Worm (Caenorhabditis elegans) whole organism, mixed stage, embryonic: ENCODE data around the gene bath-27.

Experiments
- bed-3 ChIP-seq: fragments of 200-800 bp; sonication (Bioruptor generic); optimal IDR thresholded peaks from 3 replicates; lab custom pipeline; 2018; ENCODE audit warnings: mild to moderate bottlenecking, missing genetic modification characterization, moderate library complexity, missing compliant biosample characterization
- blmp-1 ChIP-seq: fragments of 150-350 bp; optimal IDR thresholded peaks from 2 replicates; lab custom pipeline; 2014; ENCODE audit warnings: missing biosample characterization, missing genetic modification characterization
- ceh-39 ChIP-seq: fragments of 150-350 bp; optimal IDR thresholded peaks from 2 replicates; lab custom pipeline; 2014; ENCODE audit warnings: missing biosample characterization, missing genetic modification characterization
- ceh-43 ChIP-seq: fragments of 200-800 bp; sonication (Bioruptor generic); optimal IDR thresholded peaks from 2 replicates; lab custom pipeline; 2018; ENCODE audit warnings: mild to moderate bottlenecking, missing genetic modification characterization, moderate library complexity, missing compliant biosample characterization
- ceh-83 ChIP-seq: fragments of 200-800 bp; sonication (Bioruptor generic); optimal IDR thresholded peaks from 2 replicates; lab custom pipeline; 2018; ENCODE audit warnings: mild to moderate bottlenecking, missing genetic modification characterization, missing compliant biosample characterization
- ces-1 ChIP-seq: fragments of 150-350 bp; optimal IDR thresholded peaks from 2 replicates; lab custom pipeline; 2014; ENCODE audit warnings: missing biosample characterization, missing genetic modification reagents, missing genetic modification characterization
- cnd-1 ChIP-seq: fragments of 200-800 bp; sonication (Bioruptor generic); optimal IDR thresholded peaks from 2 replicates; lab custom pipeline; 2018; ENCODE audit warnings: mild to moderate bottlenecking, missing genetic modification characterization, missing compliant biosample characterization
- elt-1 ChIP-seq: sonication (generic microtip); optimal IDR thresholded peaks from 2 replicates; lab custom pipeline; 2017; ENCODE audit warnings: missing genetic modification characterization, mild to moderate bottlenecking, missing compliant biosample characterization, antibody characterized with exemption, moderate library complexity, borderline replicate concordance; ENCODE audit not compliant: insufficient read depth
- elt-3 ChIP-seq: fragments of 150-350 bp; optimal IDR thresholded peaks from 2 replicates; lab custom pipeline; 2014; ENCODE audit warnings: missing biosample characterization, missing genetic modification characterization
- flh-1 ChIP-seq: fragments of 200-800 bp; sonication (Bioruptor generic); optimal IDR thresholded peaks from 2 replicates; lab custom pipeline; 2018; ENCODE audit warnings: mild to moderate bottlenecking, missing genetic modification characterization, moderate library complexity, missing compliant biosample characterization
- ham-2 ChIP-seq: fragments of 200-800 bp; sonication (Bioruptor generic); optimal IDR thresholded peaks from 2 replicates; lab custom pipeline; 2018; ENCODE audit warnings: mild to moderate bottlenecking, missing genetic modification characterization, missing compliant biosample characterization
- hlh-1 ChIP-seq: fragments of 150-350 bp; optimal IDR thresholded peaks from 2 replicates; lab custom pipeline; 2014; ENCODE audit warnings: missing biosample characterization, missing genetic modification reagents, missing genetic modification characterization
- lin-13 ChIP-seq: fragments of 150-350 bp; optimal IDR thresholded peaks from 2 replicates; lab custom pipeline; 2014; ENCODE audit warnings: missing biosample characterization, missing genetic modification characterization
- lin-32 ChIP-seq: fragments of 200-800 bp; sonication (Bioruptor generic); optimal IDR thresholded peaks from 2 replicates; lab custom pipeline; 2018; ENCODE audit warnings: mild to moderate bottlenecking, missing genetic modification characterization, missing compliant biosample characterization
- lsy-2 ChIP-seq: fragments of 150-350 bp; optimal IDR thresholded peaks from 2 replicates; lab custom pipeline; 2014; ENCODE audit warnings: missing biosample characterization, missing genetic modification characterization
- mab-5 ChIP-seq: fragments of 150-350 bp; optimal IDR thresholded peaks from 2 replicates; lab custom pipeline; 2014; ENCODE audit warnings: missing biosample characterization, missing genetic modification characterization
- mep-1 ChIP-seq: fragments of 150-350 bp; optimal IDR thresholded peaks from 2 replicates; lab custom pipeline; 2017; ENCODE audit warnings: missing biosample characterization, missing genetic modification reagents, missing genetic modification characterization, inconsistent platforms
- nhr-237 ChIP-seq: fragments of 150-350 bp; optimal IDR thresholded peaks from 2 replicates; lab custom pipeline; 2014; ENCODE audit warnings: missing biosample characterization, missing genetic modification characterization
- nhr-28 ChIP-seq: fragments of 150-350 bp; optimal IDR thresholded peaks from 2 replicates; lab custom pipeline; 2014; ENCODE audit warnings: missing biosample characterization, missing genetic modification characterization
- nhr-76 ChIP-seq: sonication (generic microtip); optimal IDR thresholded peaks from 2 replicates; lab custom pipeline; 2017; ENCODE audit warnings: missing biosample characterization, missing genetic modification characterization
- pha-4 ChIP-seq: fragments of 150-350 bp; optimal IDR thresholded peaks from 2 replicates; lab custom pipeline; 2018; ENCODE audit warnings: missing biosample characterization, missing genetic modification reagents, missing genetic modification characterization
- sem-2 ChIP-seq: fragments of 200-800 bp; sonication (Bioruptor generic); optimal IDR thresholded peaks from 2 replicates; lab custom pipeline; 2018; ENCODE audit warnings: mild to moderate bottlenecking, missing genetic modification characterization, missing compliant biosample characterization
- snpc-4 ChIP-seq: fragments of 150-350 bp; optimal IDR thresholded peaks from 2 replicates; lab custom pipeline; 2014; ENCODE audit warnings: missing biosample characterization, missing genetic modification characterization
- sptf-1 ChIP-seq: sonication (generic microtip); optimal IDR thresholded peaks from 2 replicates; lab custom pipeline; 2017; ENCODE audit warnings: mild to moderate bottlenecking, missing genetic modification characterization, moderate library complexity, missing compliant biosample characterization
- tbx-8 ChIP-seq: fragments of 200-800 bp; sonication (Bioruptor generic); optimal IDR thresholded peaks from 2 replicates; lab custom pipeline; 2018; ENCODE audit warnings: mild to moderate bottlenecking, missing genetic modification characterization, moderate library complexity, missing compliant biosample characterization
- unc-120 ChIP-seq: sonication (generic microtip); optimal IDR thresholded peaks from 2 replicates; lab custom pipeline; 2017; ENCODE audit warnings: missing genetic modification characterization, missing compliant biosample characterization; ENCODE audit not compliant: poor library complexity, severe bottlenecking
- unc-39 ChIP-seq: fragments of 150-350 bp; optimal IDR thresholded peaks from 2 replicates; lab custom pipeline; 2014; ENCODE audit warnings: missing biosample characterization, missing genetic modification characterization
- unc-62 ChIP-seq: fragments of 150-350 bp; optimal IDR thresholded peaks from 2 replicates; lab custom pipeline; 2014; ENCODE audit warnings: missing biosample characterization, missing genetic modification reagents, missing genetic modification characterization
- zip-8 ChIP-seq: fragments of 150-350 bp; optimal IDR thresholded peaks from 2 replicates; lab custom pipeline; 2014; ENCODE audit warnings: missing biosample characterization, missing genetic modification characterization

The bath-27 gene

DNA sequence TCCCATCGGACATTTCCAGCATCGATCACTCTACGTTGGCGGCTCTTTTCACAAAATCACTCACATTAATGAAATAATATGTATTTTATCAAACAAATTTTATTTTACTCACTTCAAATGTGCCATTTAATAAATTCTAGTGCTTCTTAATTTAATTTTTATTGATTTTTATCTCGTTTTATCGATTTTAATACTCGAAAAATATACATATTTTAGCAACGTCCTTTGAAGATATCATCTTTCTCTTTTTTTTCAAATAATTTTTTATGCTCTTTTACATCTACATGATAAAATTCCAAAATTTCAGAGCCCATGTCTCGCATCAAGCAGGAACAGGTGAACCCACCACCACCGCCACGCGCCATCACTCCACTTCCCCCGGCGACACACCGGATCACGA, at the start of gene bath-27, which contains the start of gene lido-14:
bath-27 (plus strand) TSS at position 306 of the 400 bp plus-strand sequence.
lido-14 (plus strand) TSS at position 301 of the 400 bp plus-strand sequence.
- TF ChIP-seq mep-1 (tag; lab: Kevin White, UChicago): no peak
- TF ChIP-seq snpc-4 (tag; lab: Kevin White, UChicago): no peak
- TF ChIP-seq pha-4 (tag; lab: Kevin White, UChicago): no peak
- no peak for TF ChIP-seq blmp-1 (tag; lab: Kevin White, UChicago)
- no peak for TF ChIP-seq unc-39 (tag; lab: Kevin White, UChicago)
- TF ChIP-seq ceh-39 (tag; lab: Kevin White, UChicago): no peak

DNA sequence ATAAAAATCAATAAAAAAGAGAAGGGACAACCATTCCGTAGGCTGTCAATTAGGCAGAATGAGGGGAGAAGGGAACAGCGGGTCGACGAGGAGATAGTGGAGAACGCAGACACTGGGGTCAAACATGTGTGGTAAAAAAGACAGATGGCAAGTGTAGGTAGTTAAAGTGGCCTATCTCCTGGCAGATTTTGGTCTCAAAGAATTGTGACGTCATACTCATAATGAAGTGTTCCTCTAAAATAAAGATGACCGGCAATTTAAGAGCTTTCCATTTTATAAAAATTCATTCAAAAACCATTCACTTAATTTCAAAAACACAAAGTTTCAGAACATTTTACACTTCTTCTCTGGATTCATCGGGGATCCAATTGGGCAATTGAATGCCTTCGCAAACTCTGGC, 49.0 kb upstream of the bath-27 start:
- TF ChIP-seq lin-32: peak; percentile 44
- peak; percentile 80 for TF ChIP-seq zip-8 (tag; lab: Kevin White, UChicago)
- TF ChIP-seq cnd-1 (tag; lab: Kevin White, UChicago): peak; percentile 60

DNA sequence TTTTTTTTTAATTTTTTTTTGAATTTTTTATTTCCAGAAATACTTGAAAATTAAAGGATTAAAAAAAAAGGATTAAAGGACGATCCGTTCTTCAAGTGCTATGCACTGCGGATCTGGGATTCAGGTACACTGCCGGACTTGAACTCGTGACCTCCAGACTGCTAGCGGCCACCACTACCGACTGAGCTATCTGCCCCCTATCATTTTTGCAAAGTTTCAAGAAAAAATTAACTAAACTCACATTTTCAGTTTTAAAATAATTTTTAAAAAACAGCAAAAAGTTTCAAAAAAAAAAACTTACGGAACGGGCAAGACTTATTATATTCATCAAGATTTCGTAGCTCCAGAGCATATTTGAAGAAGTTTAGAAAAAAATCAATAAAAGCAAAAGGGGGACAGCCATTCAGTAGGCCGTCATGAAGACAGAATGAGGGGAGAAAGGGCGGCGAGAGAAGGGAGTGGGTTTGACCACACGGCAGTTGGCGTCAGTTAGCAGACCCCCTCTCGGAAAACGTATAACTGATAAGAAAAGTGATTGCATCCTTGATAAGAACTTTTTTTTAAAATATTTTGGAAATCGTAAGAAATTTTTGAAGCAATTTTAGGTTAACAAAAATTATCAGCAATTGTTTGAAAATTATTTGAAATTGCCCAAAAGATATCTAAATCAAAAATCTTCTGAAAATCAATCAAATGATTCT, 47.8 kb upstream of the bath-27 start:
- peak; percentile 72 for TF ChIP-seq hlh-1 (tag; lab: Kevin White, UChicago)
- TF ChIP-seq pha-4 (tag; lab: Kevin White, UChicago): no peak
- no peak for TF ChIP-seq ceh-39 (tag; lab: Kevin White, UChicago)
- peak; percentile 4 for TF ChIP-seq unc-120 (tag; lab: Kevin White, UChicago)
- no peak for TF ChIP-seq mep-1 (tag; lab: Kevin White, UChicago)
- no peak for TF ChIP-seq cnd-1 (tag; lab: Kevin White, UChicago)

DNA sequence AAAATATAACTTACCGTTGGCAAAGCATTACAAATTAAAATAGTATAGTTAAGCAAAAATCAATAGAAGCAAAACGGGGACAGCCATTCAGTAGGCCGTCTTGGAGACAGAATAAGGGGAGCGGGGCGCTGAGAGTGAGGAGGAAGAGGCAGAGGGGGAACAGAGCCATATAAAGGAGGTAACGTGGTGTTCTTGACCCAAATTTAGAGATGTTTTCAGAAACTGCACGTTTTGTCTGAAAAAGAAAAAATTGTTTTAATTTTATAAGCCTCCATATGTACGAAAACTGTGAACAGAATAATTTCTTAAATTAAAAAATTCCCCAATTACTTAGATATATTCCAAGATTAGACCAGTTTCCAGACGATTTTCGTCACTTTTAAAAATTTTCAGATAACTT, 45.5 kb upstream of the bath-27 start, which contains the start of gene F39E9.6:
F39E9.6 (minus strand) TSS at position 101 of the 400 bp plus-strand sequence.
- TF ChIP-seq nhr-237 (no peak), unc-62 (GFP tag; lab: Kevin White, UChicago) (no peak), bed-3 (GFP tag; lab: Kevin White, UChicago) (no peak), hlh-1 (tag; lab: Kevin White, UChicago) (no peak), snpc-4 (tag; lab: Kevin White, UChicago) (no peak), lsy-2 (no peak), nhr-76 (tag; lab: Kevin White, UChicago) (no peak), flh-1 (GFP tag; lab: Kevin White, UChicago) (no peak), pha-4 (tag; lab: Kevin White, UChicago) (no peak), sptf-1 (no peak), lin-32 (no peak), ham-2 (GFP tag; lab: Kevin White, UChicago) (no peak), blmp-1 (tag; lab: Kevin White, UChicago) (no peak), ceh-83 (no peak)

DNA sequence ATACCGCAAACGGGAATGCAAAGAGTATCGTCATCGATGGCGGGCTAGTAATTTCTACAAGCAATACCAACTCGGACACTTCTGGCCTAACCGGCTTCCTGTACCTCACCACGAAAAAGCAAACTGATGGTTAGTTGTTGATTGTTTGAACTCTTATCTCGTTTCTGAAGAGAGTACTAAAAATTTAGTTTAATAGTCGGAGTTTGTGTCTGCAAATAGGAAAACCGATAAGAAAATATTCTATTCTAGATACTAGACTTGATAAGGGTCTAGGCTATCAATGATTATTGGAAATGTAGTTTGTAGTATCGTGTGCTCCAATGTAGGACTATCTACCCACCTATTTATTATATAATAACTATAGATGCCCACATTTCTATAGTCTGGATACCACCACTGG, 40.1 kb upstream of the bath-27 start:
- TF ChIP-seq lin-32: no peak
- no peak for TF ChIP-seq ceh-39 (tag; lab: Kevin White, UChicago)
- TF ChIP-seq mab-5: no peak
- no peak for TF ChIP-seq lin-13 (tag; lab: Kevin White, UChicago)
- TF ChIP-seq blmp-1 (tag; lab: Kevin White, UChicago): no peak
- TF ChIP-seq, all 35 proteins: peak for 0

DNA sequence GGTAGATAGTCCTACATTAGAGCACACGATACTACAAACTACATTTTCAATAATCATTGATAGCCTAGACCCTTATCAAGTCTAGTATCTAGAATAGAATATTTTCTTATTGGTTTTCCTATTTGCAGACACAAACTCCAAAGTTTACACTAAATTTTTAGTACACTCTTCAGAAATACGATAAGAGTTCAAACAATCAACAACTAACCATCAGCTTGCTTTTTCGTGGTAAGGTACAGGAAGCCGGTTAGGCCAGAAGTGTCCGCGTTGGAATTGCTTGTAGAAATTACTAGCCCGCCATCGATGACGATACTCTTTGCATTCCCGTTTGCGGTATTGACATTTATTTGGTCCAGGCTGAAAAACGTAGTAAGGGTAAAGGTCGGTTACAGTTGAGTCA, 36.7 kb upstream of the bath-27 start, which contains the start of gene Y46D2A.1:
Y46D2A.1 (plus strand) TSS at position 301 of the 400 bp plus-strand sequence.
- no peak for TF ChIP-seq tbx-8 (GFP tag; lab: Kevin White, UChicago)

DNA sequence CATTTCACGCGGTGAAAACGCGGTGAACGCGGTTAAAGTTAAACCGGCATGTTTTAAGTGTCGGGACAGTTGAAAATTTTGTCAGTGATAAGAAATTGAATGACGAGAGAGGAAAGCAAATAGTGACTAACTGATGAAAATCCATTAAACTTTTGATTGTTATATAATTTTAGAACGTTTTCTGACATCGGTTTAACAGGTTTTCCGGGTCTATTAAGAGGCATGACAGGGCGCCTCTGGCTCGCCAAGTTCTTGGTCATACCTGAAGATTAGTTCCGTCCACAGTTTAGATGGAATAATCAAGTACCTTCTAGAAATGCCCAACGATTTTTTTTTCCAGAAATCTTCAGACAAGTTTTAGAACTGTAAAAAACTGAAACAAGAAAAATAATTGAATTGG, 35.8 kb upstream of the bath-27 start, which contains the start of gene Y46D2A.2:
Y46D2A.2 (minus strand) TSS at position 101 of the 400 bp plus-strand sequence.
- TF ChIP-seq elt-1 (tag; lab: Kevin White, UChicago) (no peak), nhr-76 (tag; lab: Kevin White, UChicago) (no peak), unc-39 (tag; lab: Kevin White, UChicago) (no peak), ceh-39 (tag; lab: Kevin White, UChicago) (no peak), blmp-1 (tag; lab: Kevin White, UChicago) (no peak), sem-2 (GFP tag; lab: Kevin White, UChicago) (no peak), mab-5 (no peak), unc-120 (tag; lab: Kevin White, UChicago) (no peak), hlh-1 (tag; lab: Kevin White, UChicago) (no peak), elt-3 (no peak), ces-1 (GFP tag; lab: Kevin White, UChicago) (no peak), ceh-43 (no peak), nhr-28 (no peak)
- TF ChIP-seq, all 35 proteins: peak for 0
